Worm (Caenorhabditis elegans) whole organism, late embryonic: ENCODE results near the gene C07A4.2.

Source experiments
- F13H6.1 ChIP-seq: sonication (generic microtip); optimal IDR thresholded peaks from 2 replicates; lab custom pipeline; 2016; ENCODE audit warnings: missing genetic modification characterization, missing compliant biosample characterization
- K02D7.2 ChIP-seq: sonication (generic microtip); optimal IDR thresholded peaks from 2 replicates; lab custom pipeline; 2017; ENCODE audit warnings: mild to moderate bottlenecking, missing genetic modification characterization, missing compliant biosample characterization
- K09A11.1 ChIP-seq: sonication (generic microtip); optimal IDR thresholded peaks from 2 replicates; lab custom pipeline; 2017; ENCODE audit warnings: antibody characterized with exemption, mild to moderate bottlenecking, missing genetic modification characterization, missing compliant biosample characterization; ENCODE audit not compliant: insufficient read depth
- T23F11.4 ChIP-seq: fragments of 200-800 bp; sonication (Bioruptor generic); optimal IDR thresholded peaks from 2 replicates; lab custom pipeline; 2018; ENCODE audit warnings: mild to moderate bottlenecking, missing genetic modification characterization, missing compliant biosample characterization
- ceh-18 ChIP-seq: sonication (generic microtip); optimal IDR thresholded peaks from 2 replicates; lab custom pipeline; 2016; ENCODE audit warnings: missing genetic modification characterization, missing compliant biosample characterization
- ceh-22 ChIP-seq: sonication (generic microtip); optimal IDR thresholded peaks from 2 replicates; lab custom pipeline; 2017; ENCODE audit warnings: missing biosample characterization, missing genetic modification characterization
- ceh-31 ChIP-seq: sonication (generic microtip); optimal IDR thresholded peaks from 2 replicates; lab custom pipeline; 2016; ENCODE audit warnings: missing genetic modification characterization, missing compliant biosample characterization
- ceh-34 ChIP-seq: sonication (generic microtip); optimal IDR thresholded peaks from 2 replicates; lab custom pipeline; 2016; ENCODE audit warnings: mild to moderate bottlenecking, missing genetic modification characterization, missing compliant biosample characterization
- ceh-48 ChIP-seq: sonication (generic microtip); optimal IDR thresholded peaks from 2 replicates; lab custom pipeline; 2016; ENCODE audit warnings: missing genetic modification characterization, inconsistent platforms, missing compliant biosample characterization
- ceh-6 ChIP-seq: fragments of 200-800 bp; sonication (Bioruptor generic); optimal IDR thresholded peaks from 2 replicates; lab custom pipeline; 2018; ENCODE audit warnings: mild to moderate bottlenecking, missing genetic modification characterization, missing compliant biosample characterization
- dve-1 ChIP-seq: sonication (generic microtip); optimal IDR thresholded peaks from 2 replicates; lab custom pipeline; 2017; ENCODE audit warnings: antibody characterized with exemption, mild to moderate bottlenecking, missing genetic modification characterization, missing compliant biosample characterization
- elt-4 ChIP-seq: sonication (generic microtip); optimal IDR thresholded peaks from 2 replicates; lab custom pipeline; 2016; ENCODE audit warnings: missing genetic modification characterization, missing compliant biosample characterization
- fax-1 ChIP-seq: sonication (generic microtip); optimal IDR thresholded peaks from 2 replicates; lab custom pipeline; 2016; ENCODE audit warnings: missing genotype, missing genetic modification characterization, missing compliant biosample characterization
- hlh-30 ChIP-seq: sonication (generic microtip); optimal IDR thresholded peaks from 2 replicates; lab custom pipeline; 2017; ENCODE audit warnings: antibody characterized with exemption, missing genetic modification characterization, missing compliant biosample characterization; ENCODE audit not compliant: insufficient read depth
- madf-2 ChIP-seq: sonication (generic microtip); optimal IDR thresholded peaks from 2 replicates; lab custom pipeline; 2017; ENCODE audit warnings: missing genetic modification characterization, missing compliant biosample characterization
- mec-3 ChIP-seq: sonication (generic microtip); optimal IDR thresholded peaks from 2 replicates; lab custom pipeline; 2016; ENCODE audit warnings: borderline replicate concordance, missing genetic modification characterization, missing compliant biosample characterization
- nfya-1 ChIP-seq: sonication (generic microtip); optimal IDR thresholded peaks from 2 replicates; lab custom pipeline; 2017; ENCODE audit warnings: missing genetic modification characterization, mild to moderate bottlenecking, missing compliant biosample characterization, antibody characterized with exemption, moderate library complexity
- npax-4 ChIP-seq: sonication (generic microtip); optimal IDR thresholded peaks from 2 replicates; lab custom pipeline; 2016; ENCODE audit warnings: missing genetic modification characterization, missing compliant biosample characterization
- pax-1 ChIP-seq: fragments of 150-350 bp; optimal IDR thresholded peaks from 2 replicates; lab custom pipeline; 2014; ENCODE audit warnings: missing biosample characterization, missing genetic modification characterization
- pha-2 ChIP-seq: sonication (generic microtip); optimal IDR thresholded peaks from 2 replicates; lab custom pipeline; 2017; ENCODE audit warnings: mild to moderate bottlenecking, missing genetic modification characterization, missing compliant biosample characterization
- pha-4 ChIP-seq: fragments of 150-350 bp; optimal IDR thresholded peaks from 2 replicates; lab custom pipeline; 2018; ENCODE audit warnings: missing biosample characterization, missing genetic modification reagents, missing genetic modification characterization
- ref-2 ChIP-seq: sonication (generic microtip); optimal IDR thresholded peaks from 2 replicates; lab custom pipeline; 2016; ENCODE audit warnings: missing genetic modification characterization, missing compliant biosample characterization
- rnt-1 ChIP-seq: sonication (generic microtip); optimal IDR thresholded peaks from 2 replicates; lab custom pipeline; 2016; ENCODE audit warnings: missing genetic modification characterization, missing compliant biosample characterization
- sdc-2 ChIP-seq: sonication (generic microtip); optimal IDR thresholded peaks from 2 replicates; lab custom pipeline; 2016; ENCODE audit warnings: missing genotype, missing genetic modification characterization, missing compliant biosample characterization
- tbx-2 ChIP-seq: sonication (generic microtip); optimal IDR thresholded peaks from 2 replicates; lab custom pipeline; 2016; ENCODE audit warnings: missing genetic modification characterization, missing compliant biosample characterization
- unc-42 ChIP-seq: sonication (generic microtip); optimal IDR thresholded peaks from 2 replicates; lab custom pipeline; 2016; ENCODE audit warnings: missing genotype, missing genetic modification characterization, missing compliant biosample characterization
- unc-55 ChIP-seq: sonication (generic microtip); optimal IDR thresholded peaks from 2 replicates; lab custom pipeline; 2017; ENCODE audit warnings: missing biosample characterization, missing genetic modification reagents, missing genetic modification characterization
- unc-86 ChIP-seq: sonication (generic microtip); optimal IDR thresholded peaks from 2 replicates; lab custom pipeline; 2016; ENCODE audit warnings: missing genetic modification characterization, missing compliant biosample characterization

The C07A4.2 gene

ce11 chrX:10148235-10148872, 23.6 kb upstream of the C07A4.2 start:
- TF ChIP-seq pha-2 (tag; lab: Kevin White, UChicago) (no peak), ref-2 (tag; lab: Kevin White, UChicago) (peak; percentile 11), ceh-48 (tag; lab: Kevin White, UChicago) (no peak)
- TF ChIP-seq, all 69 proteins: peak for 1

DNA sequence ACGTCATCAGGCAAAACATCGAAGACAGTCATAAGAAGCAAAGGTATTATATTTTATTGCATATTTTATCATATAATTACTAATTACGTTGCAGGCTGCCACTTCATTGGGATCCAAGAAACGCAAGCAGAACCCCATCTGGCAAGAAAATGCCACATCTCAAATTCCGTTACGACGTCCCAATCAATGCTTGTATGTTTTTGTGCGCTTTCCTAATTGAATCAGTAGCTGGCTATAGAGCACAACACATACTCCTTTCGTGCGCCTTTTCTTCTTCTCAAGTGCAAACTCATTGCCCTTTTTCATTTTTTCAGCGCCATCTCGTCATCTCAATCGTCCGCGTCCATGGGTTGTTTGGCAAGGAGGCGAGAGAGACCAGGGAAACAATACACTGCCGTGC, 21.1 kb upstream of the C07A4.2 start:
- TF ChIP-seq ceh-22 (tag; lab: Kevin White, UChicago) (no peak), unc-42 (tag; lab: Kevin White, UChicago) (peak; percentile 85)

DNA sequence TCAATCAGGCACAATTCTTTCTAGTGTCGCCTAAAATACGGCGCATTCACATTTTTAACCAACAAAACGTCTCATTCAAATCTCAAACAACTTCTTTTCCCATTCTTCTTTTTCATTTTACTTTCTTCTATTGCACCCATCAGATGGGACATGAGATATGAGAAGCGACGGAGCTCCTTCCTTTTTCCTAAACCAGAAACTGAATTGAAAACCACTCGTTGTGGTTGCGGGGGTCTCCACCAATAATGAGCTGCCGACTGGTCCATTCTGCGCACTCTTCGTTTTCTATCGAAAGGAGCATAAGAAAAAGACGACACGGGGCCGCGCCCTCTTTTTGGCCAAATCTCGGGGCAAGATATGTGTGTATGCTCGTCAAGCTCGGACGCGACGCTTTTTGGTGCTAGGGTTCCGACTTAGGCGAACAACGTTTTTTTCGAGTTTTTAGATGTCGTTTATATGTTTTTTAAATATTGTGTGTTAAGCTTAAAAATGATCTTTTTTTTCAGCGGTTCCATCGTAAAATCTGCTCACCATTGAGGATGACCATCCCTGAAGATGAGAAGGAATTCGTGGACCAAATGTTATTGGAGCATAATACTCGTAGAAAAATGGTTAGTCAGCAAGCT, 17.6 kb upstream of the C07A4.2 start, which contains the start of gene F09B9.5:
TSS of gene F09B9.5 (plus strand) at position 501 of the 626 bp plus-strand sequence.
- TF ChIP-seq nfya-1: peak; percentile 27
- TF ChIP-seq unc-42 (tag; lab: Kevin White, UChicago): peak; percentile 27
- no peak for TF ChIP-seq K02D7.2 (tag; lab: Kevin White, UChicago)

DNA sequence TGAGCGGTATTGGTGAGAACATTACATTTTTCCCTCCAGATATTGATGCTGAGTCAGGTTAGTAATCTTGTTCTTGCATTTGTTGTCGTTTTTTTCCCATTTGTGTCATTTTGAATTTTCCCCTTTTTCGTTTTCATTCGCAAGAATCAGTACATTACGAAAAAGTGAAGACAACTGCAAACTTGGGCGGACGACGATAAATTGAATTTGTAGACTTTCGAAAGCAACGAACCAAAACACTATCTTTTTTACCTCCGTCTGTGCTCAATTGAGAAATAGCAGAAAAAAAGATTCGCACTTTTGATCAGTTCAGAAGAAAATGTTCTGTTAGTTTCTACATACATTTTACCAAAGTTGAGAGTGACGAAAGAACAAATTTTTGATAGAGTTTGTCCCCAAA, 16.9 kb upstream of the C07A4.2 start:
- TF ChIP-seq unc-42 (tag; lab: Kevin White, UChicago): peak; percentile 73
- no peak for TF ChIP-seq ceh-34 (tag; lab: Kevin White, UChicago)

ce11 chrX:10158716-10159115, 13.3 kb upstream of the C07A4.2 start, which contains the start of gene erd-2.1:
erd-2.1 (minus strand) TSS chrX:10158829.
- TF ChIP-seq unc-55 (GFP tag; lab: Kevin White, UChicago) (no peak), hlh-30 (tag; lab: Kevin White, UChicago) (peak; percentile 47), ceh-6 (no peak), nfya-1 (peak; percentile 50), tbx-2 (peak; percentile 8), rnt-1 (tag; lab: Kevin White, UChicago) (peak; percentile 46), ceh-31 (tag; lab: Kevin White, UChicago) (peak; percentile 28), sdc-2 (tag; lab: Kevin White, UChicago) (peak; percentile 35), ceh-18 (tag; lab: Kevin White, UChicago) (peak; percentile 13), dve-1 (tag; lab: Kevin White, UChicago) (no peak), ref-2 (tag; lab: Kevin White, UChicago) (peak; percentile 55), unc-42 (tag; lab: Kevin White, UChicago) (peak; percentile 22), madf-2 (tag; lab: Kevin White, UChicago) (no peak)

DNA sequence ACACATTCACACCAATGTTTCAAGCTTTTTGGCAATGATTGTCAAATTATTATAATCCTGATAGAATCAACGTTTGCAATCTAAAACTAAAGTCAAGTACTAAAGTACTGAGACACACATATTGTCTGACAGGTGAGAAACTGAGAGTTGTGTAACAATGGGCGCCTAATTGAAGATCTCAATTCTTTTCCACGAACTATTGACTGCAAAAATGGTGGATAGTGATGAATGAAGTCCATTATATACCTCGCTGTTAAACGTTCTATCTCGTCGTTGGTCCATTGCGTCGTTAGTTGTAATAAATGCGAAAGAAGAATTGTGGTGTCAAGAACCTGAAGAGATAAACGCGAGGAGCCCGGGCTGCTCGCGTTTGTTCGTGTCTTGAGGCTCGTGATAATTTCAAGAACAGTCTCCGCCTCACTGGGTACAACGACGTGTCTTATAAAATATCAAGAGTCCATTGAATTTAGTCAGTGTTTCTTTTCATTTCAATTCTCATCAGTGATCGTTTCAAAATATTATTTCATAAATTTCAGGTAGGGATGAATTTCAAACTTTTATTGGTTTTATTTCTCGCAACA, 11.8 kb upstream of the C07A4.2 start, which contains the start of gene F09B9.4:
TSS of gene F09B9.4 (plus strand) at position 531 of the 581 bp plus-strand sequence.
- no peak for TF ChIP-seq pha-4 (tag; lab: Kevin White, UChicago)
- no peak for TF ChIP-seq mec-3 (tag; lab: Kevin White, UChicago)
- TF ChIP-seq sdc-2 (tag; lab: Kevin White, UChicago): no peak
- no peak for TF ChIP-seq elt-4 (tag; lab: Kevin White, UChicago)
- no peak for TF ChIP-seq F13H6.1 (tag; lab: Kevin White, UChicago)
- no peak for TF ChIP-seq unc-86 (tag; lab: Kevin White, UChicago)
- TF ChIP-seq fax-1 (tag; lab: Kevin White, UChicago): no peak
- TF ChIP-seq pax-1 (tag; lab: Kevin White, UChicago): no peak

DNA sequence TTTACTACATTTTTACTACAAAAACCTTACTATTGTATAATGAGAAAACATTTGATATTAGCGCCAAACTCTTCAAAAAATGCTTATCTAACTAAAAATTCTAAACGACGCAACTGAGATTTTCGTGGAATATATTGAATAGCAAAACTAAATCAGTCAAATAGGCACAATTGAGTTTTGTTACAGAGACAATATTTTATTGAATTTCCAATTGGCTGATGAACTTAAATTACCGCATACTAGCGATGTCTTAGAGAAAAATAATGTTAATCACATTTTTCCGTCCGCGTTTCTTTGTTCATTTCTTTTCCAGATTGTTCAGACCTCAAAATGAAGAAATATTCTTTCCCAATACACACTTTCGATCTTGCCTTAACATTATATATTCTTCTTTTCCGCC, 9.5 kb upstream of the C07A4.2 start:
- TF ChIP-seq rnt-1 (tag; lab: Kevin White, UChicago) (no peak), ceh-22 (tag; lab: Kevin White, UChicago) (no peak), tbx-2 (no peak), T23F11.4 (no peak), ceh-48 (tag; lab: Kevin White, UChicago) (no peak), K09A11.1 (no peak), npax-4 (no peak)
